Worm (Caenorhabditis elegans) whole organism, L4 larva: ENCODE data around the gene F53C11.1.
A peak's percentile ranks its signal among the peaks of the same experiment; 100 is the strongest.

Experiments
- F26F4.8 ChIP-seq: fragments of 200-800 bp; sonication (Bioruptor generic); conservative IDR thresholded peaks from 2 replicates; pipeline ENCODE4 v1.3.6; 2022; ENCODE audit warnings: missing genetic modification characterization, missing compliant biosample characterization
- F37D6.2 ChIP-seq: sonication (generic microtip); optimal IDR thresholded peaks from 2 replicates; lab custom pipeline; 2016; ENCODE audit warnings: mild to moderate bottlenecking, missing genetic modification characterization, missing compliant biosample characterization
- F44E2.7 ChIP-seq: fragments of 200-800 bp; sonication (Bioruptor generic); IDR thresholded peaks from 2 replicates; pipeline ENCODE4 v2.1.2; 2022; ENCODE audit warnings: missing genetic modification characterization, missing compliant biosample characterization
- F49E8.2 ChIP-seq: sonication (generic microtip); optimal IDR thresholded peaks from 2 replicates; lab custom pipeline; 2016; ENCODE audit warnings: missing compliant biosample characterization, mild to moderate bottlenecking, missing genetic modification characterization, borderline replicate concordance
- T26A8.4 ChIP-seq: fragments of 200-800 bp; sonication (Bioruptor generic); IDR thresholded peaks from 2 replicates; pipeline ENCODE4 v1.3.6; 2022; ENCODE audit warnings: missing genetic modification characterization, missing compliant biosample characterization
- Y105C5A.15 ChIP-seq: fragments of 200-800 bp; sonication (Bioruptor generic); IDR thresholded peaks from 2 replicates; pipeline ENCODE4 v1.3.6; 2022; ENCODE audit warnings: missing genetic modification characterization, missing compliant biosample characterization
- Y48G9A.11 ChIP-seq: fragments of 200-800 bp; sonication (Bioruptor generic); IDR thresholded peaks from 2 replicates; pipeline ENCODE4 v1.3.6; 2022; ENCODE audit warnings: missing genetic modification reagents, missing genetic modification characterization, missing compliant biosample characterization
- ZK337.2 ChIP-seq: fragments of 200-800 bp; sonication (Bioruptor generic); IDR thresholded peaks from 2 replicates; pipeline ENCODE4 v1.3.6; 2022; ENCODE audit warnings: missing genetic modification reagents, missing genetic modification characterization, missing compliant biosample characterization
- aha-1 ChIP-seq: fragments of 150-350 bp; peaks from one replicate; lab custom pipeline; 2014; ENCODE audit warnings: missing biosample characterization, missing genetic modification characterization
- aly-2 ChIP-seq: sonication (generic microtip); optimal IDR thresholded peaks from 2 replicates; lab custom pipeline; 2018; ENCODE audit warnings: missing biosample characterization, missing genetic modification characterization
- ama-1 ChIP-seq: fragments of 150-350 bp; optimal IDR thresholded peaks from 2 replicates; lab custom pipeline; 2014; ENCODE audit warnings: inconsistent platforms, mixed read lengths
- arid-1 ChIP-seq: fragments of 200-800 bp; sonication (Bioruptor generic); conservative IDR thresholded peaks from 2 replicates; pipeline ENCODE4 v1.3.6; 2022; ENCODE audit warnings: missing genetic modification reagents, missing genetic modification characterization, missing compliant biosample characterization
- attf-4 ChIP-seq: sonication (generic microtip); optimal IDR thresholded peaks from 3 replicates; lab custom pipeline; 2017; ENCODE audit warnings: missing biosample characterization, missing genetic modification characterization
- ceh-20 ChIP-seq: fragments of 200-800 bp; sonication (Bioruptor generic); IDR thresholded peaks from 2 replicates; pipeline ENCODE4 v1.3.6; 2022; ENCODE audit warnings: missing genetic modification reagents, missing genetic modification characterization, missing compliant biosample characterization
- ceh-28 ChIP-seq: fragments of 150-350 bp; optimal IDR thresholded peaks from 2 replicates; lab custom pipeline; 2014; ENCODE audit warnings: missing biosample characterization, missing genetic modification reagents, missing genetic modification characterization
- ceh-32 ChIP-seq: sonication (generic microtip); optimal IDR thresholded peaks from 2 replicates; lab custom pipeline; 2016; ENCODE audit warnings: mild to moderate bottlenecking, missing genetic modification characterization, missing compliant biosample characterization; ENCODE audit not compliant: poor library complexity
- ceh-44 ChIP-seq: fragments of 200-800 bp; sonication (Bioruptor generic); IDR thresholded peaks from 2 replicates; pipeline ENCODE4 v1.3.6; 2022; ENCODE audit warnings: missing genetic modification reagents, missing genetic modification characterization, missing compliant biosample characterization
- ceh-62 ChIP-seq: sonication (generic microtip); optimal IDR thresholded peaks from 2 replicates; lab custom pipeline; 2017; ENCODE audit warnings: missing biosample characterization, missing genetic modification characterization
- ces-1 ChIP-seq: fragments of 150-350 bp; sonication (generic microtip); optimal IDR thresholded peaks from 4 replicates; lab custom pipeline; 2014; ENCODE audit warnings: missing biosample characterization, missing genetic modification reagents, missing genetic modification characterization
- daf-12 ChIP-seq: fragments of 150-350 bp; optimal IDR thresholded peaks from 2 replicates; lab custom pipeline; 2014; ENCODE audit warnings: missing biosample characterization, missing genetic modification reagents, missing genetic modification characterization
- daf-16 ChIP-seq, 3 experiments: sonication (generic microtip); optimal IDR thresholded peaks; 2 replicates each; lab custom pipeline; 2016 to 2017; ENCODE audit warnings: missing genetic modification characterization in 3 of 3, missing genetic modification reagents in 3 of 3, mild to moderate bottlenecking in 2 of 3, missing compliant biosample characterization in 2 of 3, missing biosample characterization in 1 of 3, moderate library complexity in 1 of 3
- dmd-6 ChIP-seq: fragments of 200-800 bp; sonication (Bioruptor generic); IDR thresholded peaks from 2 replicates; pipeline ENCODE4 v1.3.6; 2022; ENCODE audit warnings: missing genetic modification reagents, missing genetic modification characterization, missing compliant biosample characterization
- egl-43 ChIP-seq: fragments of 200-800 bp; sonication (Bioruptor generic); IDR thresholded peaks from 2 replicates; pipeline ENCODE4 v1.3.6; 2022; ENCODE audit warnings: missing genetic modification reagents, missing genetic modification characterization, missing compliant biosample characterization
- fos-1 ChIP-seq: fragments of 150-350 bp; optimal IDR thresholded peaks from 2 replicates; lab custom pipeline; 2014; ENCODE audit warnings: missing biosample characterization, missing genetic modification characterization
- hlh-30 ChIP-seq: sonication (generic microtip); optimal IDR thresholded peaks from 2 replicates; lab custom pipeline; 2017; ENCODE audit warnings: antibody characterized with exemption, mild to moderate bottlenecking, missing genetic modification characterization, missing compliant biosample characterization; ENCODE audit not compliant: insufficient read depth
- hmg-1.1 ChIP-seq: fragments of 200-800 bp; sonication (Bioruptor generic); IDR thresholded peaks from 2 replicates; pipeline ENCODE4 v1.3.6; 2022; ENCODE audit warnings: missing genetic modification reagents, missing genetic modification characterization, missing compliant biosample characterization
- lin-13 ChIP-seq: fragments of 150-350 bp; optimal IDR thresholded peaks from 2 replicates; lab custom pipeline; 2014; ENCODE audit warnings: missing biosample characterization, missing genetic modification reagents, missing genetic modification characterization
- lin-15B ChIP-seq: fragments of 150-350 bp; sonication (generic microtip); optimal IDR thresholded peaks from 3 replicates; lab custom pipeline; 2014; ENCODE audit warnings: missing biosample characterization, missing genetic modification characterization
- lin-39 ChIP-seq: fragments of 150-350 bp; optimal IDR thresholded peaks from 2 replicates; lab custom pipeline; 2014; ENCODE audit warnings: missing biosample characterization, missing genetic modification reagents, missing genetic modification characterization
- lir-3 ChIP-seq: sonication (generic microtip); optimal IDR thresholded peaks from 2 replicates; lab custom pipeline; 2016; ENCODE audit warnings: mild to moderate bottlenecking, missing genetic modification characterization, missing compliant biosample characterization
- lsy-2 ChIP-seq, 2 experiments: fragments of 150-350 bp in 1 of 2; sonication (generic microtip) in 1 of 2; optimal IDR thresholded peaks; 2 replicates each; lab custom pipeline; 2014 to 2017; ENCODE audit warnings: missing biosample characterization in 2 of 2, missing genetic modification characterization in 2 of 2
- madf-9 ChIP-seq: fragments of 200-800 bp; sonication (Bioruptor generic); conservative IDR thresholded peaks from 2 replicates; pipeline ENCODE4 v1.3.6; 2022; ENCODE audit warnings: missing genetic modification reagents, missing genetic modification characterization, missing compliant biosample characterization
- mes-2 ChIP-seq: sonication (generic microtip); optimal IDR thresholded peaks from 2 replicates; lab custom pipeline; 2016; ENCODE audit warnings: missing genotype, mild to moderate bottlenecking, missing genetic modification characterization, missing compliant biosample characterization; ENCODE audit not compliant: poor library complexity, severe bottlenecking
- nhr-10 ChIP-seq: fragments of 150-350 bp; optimal IDR thresholded peaks from 2 replicates; lab custom pipeline; 2014; ENCODE audit warnings: missing biosample characterization, missing genetic modification characterization
- nhr-102 ChIP-seq: sonication (generic microtip); optimal IDR thresholded peaks from 2 replicates; lab custom pipeline; 2016; ENCODE audit warnings: mild to moderate bottlenecking, missing genetic modification characterization, moderate library complexity, missing compliant biosample characterization
- nhr-111 ChIP-seq: fragments of 200-800 bp; sonication (Bioruptor generic); optimal IDR thresholded peaks from 2 replicates; lab custom pipeline; 2018; ENCODE audit warnings: mild to moderate bottlenecking, missing genetic modification characterization, missing compliant biosample characterization
- nhr-42 ChIP-seq: fragments of 200-800 bp; sonication (Bioruptor generic); IDR thresholded peaks from 2 replicates; pipeline ENCODE4 v1.3.6; 2022; ENCODE audit warnings: missing genetic modification characterization, missing compliant biosample characterization
- nhr-48 ChIP-seq: sonication (generic microtip); optimal IDR thresholded peaks from 2 replicates; lab custom pipeline; 2016; ENCODE audit warnings: mild to moderate bottlenecking, missing genetic modification characterization, missing compliant biosample characterization
- nhr-6 ChIP-seq: fragments of 150-350 bp; optimal IDR thresholded peaks from 2 replicates; lab custom pipeline; 2014; ENCODE audit warnings: missing biosample characterization, missing genetic modification characterization
- nhr-76 ChIP-seq: fragments of 150-350 bp; optimal IDR thresholded peaks from 2 replicates; lab custom pipeline; 2014; ENCODE audit warnings: missing biosample characterization, missing genetic modification characterization
- nhr-77 ChIP-seq: fragments of 150-350 bp; optimal IDR thresholded peaks from 2 replicates; lab custom pipeline; 2014; ENCODE audit warnings: missing biosample characterization, missing genetic modification characterization
- php-3 ChIP-seq: fragments of 200-800 bp; sonication (Bioruptor generic); IDR thresholded peaks from 2 replicates; pipeline ENCODE4 v1.3.6; 2022; ENCODE audit warnings: missing genetic modification reagents, missing genetic modification characterization, missing compliant biosample characterization
- pqm-1 ChIP-seq: sonication (generic microtip); optimal IDR thresholded peaks from 2 replicates; lab custom pipeline; 2017; ENCODE audit warnings: missing biosample characterization, missing genetic modification characterization
- saeg-2 ChIP-seq: fragments of 200-800 bp; sonication (Bioruptor generic); IDR thresholded peaks from 2 replicates; pipeline ENCODE4 v1.3.6; 2022; ENCODE audit warnings: missing genetic modification reagents, missing genetic modification characterization, missing compliant biosample characterization
- skn-1 ChIP-seq: fragments of 150-350 bp; optimal IDR thresholded peaks from 2 replicates; lab custom pipeline; 2014; ENCODE audit warnings: missing biosample characterization, missing genetic modification characterization
- snpc-4 ChIP-seq: fragments of 150-350 bp; optimal IDR thresholded peaks from 2 replicates; lab custom pipeline; 2014; ENCODE audit warnings: missing biosample characterization, missing genetic modification characterization
- spr-1 ChIP-seq: sonication (generic microtip); optimal IDR thresholded peaks from 2 replicates; lab custom pipeline; 2016; ENCODE audit warnings: mild to moderate bottlenecking, missing genetic modification characterization, missing compliant biosample characterization
- tag-97 ChIP-seq: fragments of 200-800 bp; sonication (Bioruptor generic); IDR thresholded peaks from 2 replicates; pipeline ENCODE4 v1.3.6; 2022; ENCODE audit warnings: missing genetic modification characterization, missing compliant biosample characterization
- unc-62 ChIP-seq, 3 experiments: fragments of 150-350 bp in 1 of 3; sonication (generic microtip); optimal IDR thresholded peaks in 2 of 3; peaks in 1 of 3; 1 replicate in 1 of 3; 2 replicates in 2 of 3; lab custom pipeline; 2014 to 2017; ENCODE audit warnings: missing biosample characterization in 3 of 3, missing genetic modification characterization in 3 of 3, missing genetic modification reagents in 3 of 3, missing genotype in 1 of 3
- vab-7 ChIP-seq: fragments of 200-800 bp; sonication (Bioruptor generic); IDR thresholded peaks from 2 replicates; pipeline ENCODE4 v1.3.6; 2022; ENCODE audit warnings: missing genetic modification reagents, missing genetic modification characterization, missing compliant biosample characterization
- zip-11 ChIP-seq: fragments of 200-800 bp; sonication (Bioruptor generic); IDR thresholded peaks from 2 replicates; pipeline ENCODE4 v1.3.6; 2022; ENCODE audit warnings: missing genetic modification characterization, missing compliant biosample characterization
- ztf-11 ChIP-seq: fragments of 150-350 bp; optimal IDR thresholded peaks from 2 replicates; lab custom pipeline; 2014; ENCODE audit warnings: missing biosample characterization, missing genetic modification characterization

F53C11.1 gene

DNA sequence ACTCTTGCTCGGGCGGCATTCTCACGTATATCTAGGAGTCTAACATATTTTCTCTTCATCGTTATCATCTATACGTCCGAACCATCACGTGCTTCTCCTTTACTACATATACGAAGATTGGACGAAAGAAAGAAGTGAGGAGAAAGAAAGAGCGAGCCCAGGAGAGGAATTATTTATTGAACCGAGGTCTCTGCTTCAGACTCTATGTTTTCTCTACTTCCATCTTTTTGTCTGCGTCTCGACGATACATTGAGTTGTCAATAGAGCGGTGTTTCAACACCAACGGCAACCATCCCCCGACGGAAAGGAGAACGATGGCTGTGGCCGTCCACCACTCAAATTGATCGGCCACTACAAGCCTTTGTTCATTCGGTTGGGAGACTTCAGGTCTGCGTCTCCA, 13.8 kb downstream of the F53C11.1 start:
- TF ChIP-seq F49E8.2 (no peak), ceh-44 (GFP tag; lab: Robert Waterston, UW) (no peak), lin-15B (tag; lab: Kevin White, UChicago) (peak; percentile 30), egl-43 (GFP tag; lab: Robert Waterston, UW) (peak; percentile 70), nhr-102 (tag; lab: Kevin White, UChicago) (peak; percentile 36), nhr-6 (tag; lab: Kevin White, UChicago) (peak; percentile 99), lin-13 (GFP tag; lab: Kevin White, UChicago) (peak; percentile 39), dmd-6 (GFP tag; lab: Robert Waterston, UW) (peak; percentile 82), daf-12 (tag; lab: Kevin White, UChicago) (no peak), aly-2 (no peak), hmg-1.1 (GFP tag; lab: Robert Waterston, UW) (peak; percentile 83), unc-62 (GFP tag; optimal IDR thresholded peaks at IDR 0.05 in 1 of 2; lab: Kevin White, UChicago) (peak in 1 of 2 experiments; percentile 100), unc-62 (tag; optimal IDR thresholded peaks at IDR 0.05; lab: Kevin White, UChicago) (no peak), snpc-4 (tag; lab: Kevin White, UChicago) (no peak), ama-1 (lab: Kevin White, UChicago) (peak; percentile 72), mes-2 (tag; lab: Kevin White, UChicago) (peak; percentile 73), skn-1 (tag; lab: Kevin White, UChicago) (no peak), nhr-48 (tag; lab: Kevin White, UChicago) (peak; percentile 3), F44E2.7 (GFP tag; lab: Robert Waterston, UW) (no peak), nhr-111 (GFP tag; lab: Kevin White, UChicago) (no peak), ceh-62 (no peak), spr-1 (tag; lab: Kevin White, UChicago) (peak; percentile 15), nhr-77 (tag; lab: Kevin White, UChicago) (peak; percentile 94), saeg-2 (peak; percentile 52; the same call in 1 of the 2 replicates), attf-4 (tag; lab: Kevin White, UChicago) (peak; percentile 7), nhr-76 (tag; lab: Kevin White, UChicago) (no peak), tag-97 (GFP tag; lab: Robert Waterston, UW) (no peak), F26F4.8 (no peak), Y105C5A.15 (GFP tag; lab: Robert Waterston, UW) (no peak), nhr-10 (peak; percentile 18), ztf-11 (tag; lab: Kevin White, UChicago) (no peak), php-3 (no peak), fos-1 (tag; lab: Kevin White, UChicago) (no peak), daf-16 (GFP tag; optimal IDR thresholded peaks at IDR 0.05; lab: Kevin White, UChicago) (peak; percentile 50 to 51), daf-16 (tag; optimal IDR thresholded peaks at IDR 0.05; lab: Kevin White, UChicago) (peak; percentile 90), lin-39 (no peak), ceh-20 (GFP tag; lab: Robert Waterston, UW) (peak; percentile 82), vab-7 (no peak), T26A8.4 (GFP tag; lab: Robert Waterston, UW) (peak; percentile 52), pqm-1 (tag; lab: Kevin White, UChicago) (no peak), ces-1 (GFP tag; lab: Kevin White, UChicago) (no peak), ZK337.2 (GFP tag; lab: Robert Waterston, UW) (no peak), ceh-28 (tag; lab: Kevin White, UChicago) (peak; percentile 35), arid-1 (GFP tag; lab: Robert Waterston, UW) (no peak; the same call in 1 of the 2 replicates), madf-9 (peak; percentile 39; the same call in 1 of the 2 replicates), hlh-30 (tag; lab: Kevin White, UChicago) (peak; percentile 86), aha-1 (peak; percentile 91), ceh-32 (tag; lab: Kevin White, UChicago) (no peak), zip-11 (GFP tag; lab: Robert Waterston, UW) (no peak), F37D6.2 (tag; lab: Kevin White, UChicago) (peak; percentile 9), lsy-2 (tag; optimal IDR thresholded peaks at IDR 0.05; lab: Kevin White, UChicago) (peak; percentile 84 to 88), Y48G9A.11 (GFP tag; lab: Robert Waterston, UW) (no peak), lir-3 (no peak), nhr-42 (GFP tag; lab: Robert Waterston, UW) (no peak)
